Fruit fly (Drosophila melanogaster): ENCODE results near the gene CG7202.

The CG7202 gene

DNA sequence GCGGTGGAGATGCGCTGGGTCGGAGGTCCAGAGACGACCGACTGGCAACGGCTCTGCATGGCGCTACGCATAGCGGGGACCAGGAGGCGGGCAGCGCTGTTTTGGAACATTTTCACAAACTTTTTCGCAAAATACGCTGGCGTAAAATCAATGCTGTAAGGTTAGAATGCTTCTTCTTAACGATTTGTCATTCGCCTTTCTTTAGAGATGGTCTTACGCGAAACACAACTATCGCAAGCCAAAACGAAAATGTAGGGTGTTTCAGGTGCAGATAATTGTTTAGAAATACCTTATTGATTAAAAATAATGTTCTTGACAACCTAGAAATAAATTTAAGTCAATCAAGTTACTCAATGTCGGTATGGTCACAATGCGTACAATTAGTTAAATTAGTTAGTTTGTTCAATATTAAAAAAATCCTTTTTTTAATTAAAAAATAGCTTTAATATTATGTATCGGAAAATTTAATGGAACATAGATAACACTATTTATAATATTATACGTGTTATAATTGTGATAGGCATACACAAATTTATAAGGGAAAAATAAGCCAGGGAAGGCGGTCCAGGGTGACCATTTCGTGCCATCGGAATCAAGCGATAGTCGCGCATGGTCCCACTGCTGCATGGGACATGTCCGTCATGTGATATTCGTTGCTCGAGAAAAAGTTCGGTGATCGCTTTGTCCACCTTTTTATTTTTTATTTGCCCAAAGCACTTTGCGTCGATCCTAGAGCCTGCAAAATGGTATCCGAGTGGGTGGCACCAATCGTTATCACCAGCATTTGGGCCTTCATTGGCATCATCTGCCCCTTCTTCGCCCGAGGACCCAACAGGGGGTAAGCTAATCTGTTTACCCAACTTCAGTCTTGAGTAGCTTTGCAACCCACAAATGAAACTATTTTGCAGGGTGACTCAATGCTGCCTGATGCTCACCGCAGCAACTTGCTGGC lies 46.9 kb upstream of the CG7202 start, which contains the start of the genes COX8 and VhaM9.7-b (continued):
- no peak for TF ChIP-seq eve (GFP tag; optimal IDR thresholded peaks at IDR 0.05)
- 0 out of 3 replicates have a peak, but pooled peaks have one; percentile 57 for TF ChIP-seq dysf (GFP tag; IDR thresholded peaks at IDR 0.05)
- peak; percentile 85 for TF ChIP-seq Med (GFP tag)
- no peak for TF ChIP-seq sqz (GFP tag; optimal IDR thresholded peaks at IDR 0.05)
- no peak for TF ChIP-seq CG5245 (GFP tag; optimal IDR thresholded peaks at IDR 0.05)
- no peak for TF ChIP-seq yki (optimal IDR thresholded peaks at IDR 0.05)
- peak; percentile 48 for TF ChIP-seq CHES-1-like (GFP tag; optimal IDR thresholded peaks at IDR 0.05)
- no peak for TF ChIP-seq Asciz (GFP tag; optimal IDR thresholded peaks at IDR 0.05)
- TF ChIP-seq ind (GFP tag; optimal IDR thresholded peaks at IDR 0.05): peak; percentile 74
- TF ChIP-seq gcm (GFP tag; optimal IDR thresholded peaks at IDR 0.05): no peak
- peak; percentile 74 for TF ChIP-seq Rfx (GFP tag; IDR thresholded peaks at IDR 0.05)
- no peak for TF ChIP-seq prd (optimal IDR thresholded peaks at IDR 0.05)
- TF ChIP-seq prd (GFP tag; IDR thresholded peaks at IDR 0.05): peak; percentile 78; the same call in 2 of the 3 replicates
- TF ChIP-seq zen2 (GFP tag; IDR thresholded peaks at IDR 0.05; ENCODE audit: partially characterized antibody): peak; percentile 51; the same call in 1 of the 3 replicates
- peak; percentile 67 for TF ChIP-seq pzg (GFP tag; optimal IDR thresholded peaks at IDR 0.05)
- peak; percentile 56 for TF ChIP-seq Ets97D (GFP tag; optimal IDR thresholded peaks at IDR 0.05)
- peak; percentile 63 for TF ChIP-seq HmgZ (tag; optimal IDR thresholded peaks at IDR 0.05)
- peak; percentile 61; the same call in 1 of the 3 replicates for TF ChIP-seq CG14860 (GFP tag; IDR thresholded peaks at IDR 0.05; ENCODE audit: partially characterized antibody)
- peak; percentile 62 for TF ChIP-seq unc-4 (GFP tag; IDR thresholded peaks at IDR 0.05; ENCODE audit: partially characterized antibody)
- TF ChIP-seq CG8359 (GFP tag; optimal IDR thresholded peaks at IDR 0.05; ENCODE audit: borderline replicate concordance): no peak
- peak; percentile 36 for TF ChIP-seq stwl (tag; optimal IDR thresholded peaks at IDR 0.05)
- peak in 1 of 3 experiments; percentile 62 for TF ChIP-seq lola (GFP tag; optimal IDR thresholded peaks at IDR 0.05)
- no peak for TF ChIP-seq schlank (tag; optimal IDR thresholded peaks at IDR 0.05)
- TF ChIP-seq CG4282 (GFP tag; optimal IDR thresholded peaks at IDR 0.05): peak; percentile 15
- no peak for TF ChIP-seq dan (GFP tag; IDR thresholded peaks at IDR 0.05)
- TF ChIP-seq eyg (GFP tag; optimal IDR thresholded peaks at IDR 0.05): peak; percentile 20
- TF ChIP-seq zen (tag; optimal IDR thresholded peaks at IDR 0.05): peak; percentile 55
- 0 out of 3 replicates have a peak, but pooled peaks have one; percentile 15 for TF ChIP-seq croc (GFP tag; conservative IDR thresholded peaks at IDR 0.05)
- peak; percentile 58 for TF ChIP-seq Max (GFP tag; optimal IDR thresholded peaks at IDR 0.05)
- TF ChIP-seq CG31388 (GFP tag; optimal IDR thresholded peaks at IDR 0.05): peak; percentile 30
- TF ChIP-seq nau (GFP tag; optimal IDR thresholded peaks at IDR 0.05): no peak
- TF ChIP-seq Mes4 (GFP tag; optimal IDR thresholded peaks at IDR 0.05): no peak
- TF ChIP-seq esg (GFP tag; conservative IDR thresholded peaks at IDR 0.05): peak; percentile 64
- peak; percentile 91 for TF ChIP-seq row (GFP tag; IDR thresholded peaks at IDR 0.05)
- TF ChIP-seq fd102C (GFP tag; optimal IDR thresholded peaks at IDR 0.05): no peak
- TF ChIP-seq CG32532 (GFP tag; IDR thresholded peaks at IDR 0.05): peak; percentile 70; the same call in 1 of the 2 replicates
- no peak for TF ChIP-seq tll (GFP tag; optimal IDR thresholded peaks at IDR 0.05)
- TF ChIP-seq da (GFP tag; optimal IDR thresholded peaks at IDR 0.05): no peak
- TF ChIP-seq CG7963 (GFP tag; IDR thresholded peaks at IDR 0.05; ENCODE audit: partially characterized antibody): peak; percentile 33; the same call in 1 of the 3 replicates
